Fruit fly (Drosophila melanogaster) S2 (cell line): ENCODE data around the gene Mnn1.

Source experiments
- CG8478 ChIP-seq: fragments of >200 bp; optimal IDR thresholded peaks from 2 replicates; lab custom pipeline; 2018
- CTCF ChIP-seq, 2 experiments: fragments of >200 bp; optimal IDR thresholded peaks; 2 replicates each; lab custom pipeline; 2018

- TF ChIP-seq CG8478 (lab: Kevin White, UChicago) (no peak), CTCF (optimal IDR thresholded peaks at IDR 0.05; lab: Kevin White, UChicago) (no peak)
Observed at dm6 chr2L:7084410-7084809, 28.3 kb downstream of the Mnn1 start, which contains the start of gene Pvf2.
